Fruit fly (Drosophila melanogaster) whole organism, embryonic: ENCODE measurements around the gene caps.

Source experiments
- Atf-2 ChIP-seq: fragments of 200-800 bp; sonication (Bioruptor generic); optimal IDR thresholded peaks from 2 replicates; lab custom pipeline; 2016; ENCODE audit warnings: missing biosample characterization, missing genetic modification characterization
- BEAF-32 ChIP-seq: fragments of 200-800 bp; sonication (Bioruptor generic); optimal IDR thresholded peaks from 3 replicates; lab custom pipeline; 2017; ENCODE audit warnings: missing biosample characterization, missing genetic modification characterization, mild to moderate bottlenecking, moderate library complexity, missing genetic modification reagents
- CG10267 ChIP-seq: fragments of 200-800 bp; sonication (Bioruptor generic); optimal IDR thresholded peaks from 2 replicates; lab custom pipeline; 2018; ENCODE audit warnings: missing biosample characterization, mild to moderate bottlenecking, missing genetic modification characterization, moderate library complexity
- CG13296 ChIP-seq: fragments of 200-800 bp; sonication (Bioruptor generic); optimal IDR thresholded peaks from 3 replicates; lab custom pipeline; 2018; ENCODE audit warnings: missing biosample characterization, mild to moderate bottlenecking, missing genetic modification characterization
- CG17612 ChIP-seq: fragments of 200-800 bp; sonication (Bioruptor generic); IDR thresholded peaks from 2 replicates; pipeline ENCODE4 v1.3.6; 2022; ENCODE audit warnings: missing biosample characterization, missing genetic modification characterization
- CG2678 ChIP-seq: fragments of 200-800 bp; sonication (Bioruptor generic); optimal IDR thresholded peaks from 3 replicates; lab custom pipeline; 2019; ENCODE audit warnings: missing biosample characterization, mild to moderate bottlenecking, missing genetic modification characterization, moderate library complexity
- CG30020 ChIP-seq: fragments of 200-800 bp; optimal IDR thresholded peaks from 2 replicates; lab custom pipeline; 2019; ENCODE audit warnings: missing biosample characterization, mild to moderate bottlenecking, missing genetic modification characterization, moderate library complexity
- CG30431 ChIP-seq: fragments of 200-800 bp; sonication (Bioruptor generic); optimal IDR thresholded peaks from 2 replicates; lab custom pipeline; 2017; ENCODE audit warnings: missing biosample characterization, missing genetic modification characterization
- CG3163 ChIP-seq: fragments of 200-800 bp; sonication (Bioruptor generic); optimal IDR thresholded peaks from 3 replicates; lab custom pipeline; 2016; ENCODE audit warnings: missing biosample characterization, missing genetic modification characterization
- CG32772 ChIP-seq: fragments of 200-800 bp; sonication (Bioruptor generic); IDR thresholded peaks from 2 replicates; pipeline ENCODE4 v1.3.6; 2022; ENCODE audit warnings: missing biosample characterization, missing genetic modification characterization
- CG3281 ChIP-seq: fragments of 200-800 bp; sonication (Bioruptor generic); optimal IDR thresholded peaks from 3 replicates; lab custom pipeline; 2017; ENCODE audit warnings: missing biosample characterization, mild to moderate bottlenecking, missing genetic modification characterization
- CG34422 ChIP-seq: fragments of 200-800 bp; sonication (Bioruptor generic); IDR thresholded peaks from 3 replicates; pipeline ENCODE4 v1.3.6; 2022; ENCODE audit warnings: missing biosample characterization, missing genetic modification characterization
- CG5245 ChIP-seq: fragments of 200-800 bp; sonication (Bioruptor generic); optimal IDR thresholded peaks from 3 replicates; lab custom pipeline; 2016; ENCODE audit warnings: missing biosample characterization, missing genetic modification characterization
- CG6689 ChIP-seq: fragments of 200-800 bp; sonication (Bioruptor generic); IDR thresholded peaks from 2 replicates; pipeline ENCODE4 v1.3.6; 2022; ENCODE audit warnings: missing biosample characterization, missing genetic modification characterization
- CG7839 ChIP-seq: fragments of 200-800 bp; sonication (Bioruptor generic); optimal IDR thresholded peaks from 3 replicates; lab custom pipeline; 2018; ENCODE audit warnings: missing biosample characterization, mild to moderate bottlenecking, missing genetic modification characterization, moderate library complexity
- D ChIP-seq, 2 experiments: fragments of 200-800 bp in 1 of 2; fragments of >200 bp in 1 of 2; sonication (Bioruptor generic) in 1 of 2; optimal IDR thresholded peaks; 2 replicates in 1 of 2; 3 replicates in 1 of 2; lab custom pipeline; 2017; ENCODE audit warnings: mild to moderate bottlenecking in 1 of 2, missing biosample characterization in 1 of 2, missing genetic modification characterization in 1 of 2, missing genetic modification reagents in 1 of 2
- Dip2 ChIP-seq: fragments of 200-800 bp; sonication (Bioruptor generic); IDR thresholded peaks from 2 replicates; pipeline ENCODE4 v1.3.6; 2022; ENCODE audit warnings: missing biosample characterization, missing genetic modification characterization
- Dref ChIP-seq: fragments of 200-800 bp; sonication (Bioruptor generic); IDR thresholded peaks from 2 replicates; pipeline ENCODE4 v1.3.6; 2022; ENCODE audit warnings: missing biosample characterization, missing genetic modification characterization
- Fer3 ChIP-seq: fragments of 200-800 bp; sonication (Bioruptor generic); optimal IDR thresholded peaks from 2 replicates; lab custom pipeline; 2018; ENCODE audit warnings: missing biosample characterization, mild to moderate bottlenecking, missing genetic modification characterization, moderate library complexity
- Hsf ChIP-seq: fragments of 200-800 bp; sonication (Bioruptor generic); optimal IDR thresholded peaks from 3 replicates; lab custom pipeline; 2016; ENCODE audit warnings: missing biosample characterization, missing genetic modification characterization
- MBD-R2 ChIP-seq: fragments of 200-800 bp; sonication (Bioruptor generic); IDR thresholded peaks from 2 replicates; pipeline ENCODE4 v1.3.6; 2022; ENCODE audit warnings: missing biosample characterization, missing genetic modification characterization
- Mrtf ChIP-seq: fragments of 200-800 bp; sonication (Bioruptor generic); IDR thresholded peaks from 3 replicates; pipeline ENCODE4 v1.3.6; 2022; ENCODE audit warnings: missing biosample characterization, missing genetic modification characterization
- Nf-YC ChIP-seq: fragments of 200-800 bp; optimal IDR thresholded peaks from 3 replicates; lab custom pipeline; 2019; ENCODE audit warnings: missing biosample characterization, mild to moderate bottlenecking, missing genetic modification characterization, moderate library complexity
- TFAM ChIP-seq: fragments of 200-800 bp; sonication (Bioruptor generic); optimal IDR thresholded peaks from 2 replicates; lab custom pipeline; 2017; ENCODE audit warnings: missing biosample characterization, missing genetic modification characterization, inconsistent platforms
- al ChIP-seq: fragments of 200-800 bp; sonication (Bioruptor generic); IDR thresholded peaks from 2 replicates; pipeline ENCODE4 v1.3.6; 2022; ENCODE audit warnings: missing biosample characterization, missing genetic modification characterization
- chif ChIP-seq, 2 experiments: fragments of 200-800 bp; sonication (Bioruptor generic); optimal IDR thresholded peaks; 3 replicates each; lab custom pipeline; 2016; ENCODE audit warnings: missing biosample characterization in 2 of 2, missing genetic modification characterization in 2 of 2
- danr ChIP-seq: fragments of 200-800 bp; sonication (Bioruptor generic); IDR thresholded peaks from 2 replicates; pipeline ENCODE4 v1.3.6; 2022; ENCODE audit warnings: missing biosample characterization, missing genetic modification characterization
- en ChIP-seq: fragments of 200-800 bp; sonication (Bioruptor generic); optimal IDR thresholded peaks from 2 replicates; lab custom pipeline; 2016; ENCODE audit warnings: missing biosample characterization, missing genetic modification characterization
- gem ChIP-seq: fragments of 200-800 bp; sonication (Bioruptor generic); optimal IDR thresholded peaks from 2 replicates; lab custom pipeline; 2019; ENCODE audit warnings: missing biosample characterization, mild to moderate bottlenecking, missing genetic modification characterization, moderate library complexity
- jumu ChIP-seq: fragments of 200-800 bp; sonication (Bioruptor generic); optimal IDR thresholded peaks from 3 replicates; lab custom pipeline; 2016; ENCODE audit warnings: missing biosample characterization, missing genetic modification characterization
- lov ChIP-seq, 2 experiments: fragments of 200-800 bp in 1 of 2; fragments of >200 bp in 1 of 2; sonication (Bioruptor generic) in 1 of 2; IDR thresholded peaks in 1 of 2; optimal IDR thresholded peaks in 1 of 2; 2 replicates in 1 of 2; 3 replicates in 1 of 2; pipeline versions ENCODE4 v1.3.6 to Lab custom; 2017 to 2022; ENCODE audit warnings: missing biosample characterization in 1 of 2, missing genetic modification characterization in 1 of 2
- prd ChIP-seq, 3 experiments: fragments of >200 bp in 2 of 3; fragments of 200-800 bp in 1 of 3; sonication (Bioruptor generic) in 1 of 3; optimal IDR thresholded peaks in 2 of 3; IDR thresholded peaks in 1 of 3; 2 replicates in 2 of 3; 3 replicates in 1 of 3; pipeline versions ENCODE4 v1.3.6 to Lab custom; 2017 to 2022; ENCODE audit warnings: missing biosample characterization in 1 of 3, missing genetic modification characterization in 1 of 3
- pros ChIP-seq: fragments of 200-800 bp; sonication (Bioruptor generic); optimal IDR thresholded peaks from 3 replicates; lab custom pipeline; 2019; ENCODE audit warnings: missing biosample characterization, mild to moderate bottlenecking, missing genetic modification characterization, moderate library complexity
- slbo ChIP-seq: fragments of 200-800 bp; sonication (Bioruptor generic); IDR thresholded peaks from 2 replicates; pipeline ENCODE4 v1.3.6; 2022; ENCODE audit warnings: missing biosample characterization, missing genetic modification characterization
- sob ChIP-seq: fragments of 200-800 bp; sonication (Bioruptor generic); IDR thresholded peaks from 2 replicates; pipeline ENCODE4 v1.3.6; 2022; ENCODE audit warnings: missing biosample characterization, missing genetic modification characterization
- tgo ChIP-seq: fragments of 200-800 bp; sonication (Bioruptor generic); IDR thresholded peaks from 3 replicates; pipeline ENCODE4 v1.3.6; 2022; ENCODE audit warnings: missing biosample characterization, missing genetic modification characterization
- unpg ChIP-seq: fragments of 200-800 bp; sonication (Bioruptor generic); optimal IDR thresholded peaks from 3 replicates; lab custom pipeline; 2018; ENCODE audit warnings: missing biosample characterization, mild to moderate bottlenecking, missing genetic modification characterization, moderate library complexity
- vvl ChIP-seq: fragments of 200-800 bp; sonication (Bioruptor generic); IDR thresholded peaks from 2 replicates; pipeline ENCODE4 v1.3.6; 2022; ENCODE audit warnings: missing biosample characterization, missing genetic modification characterization
- wek ChIP-seq: fragments of 200-800 bp; sonication (Bioruptor generic); optimal IDR thresholded peaks from 3 replicates; lab custom pipeline; 2018; ENCODE audit warnings: missing biosample characterization, mild to moderate bottlenecking, missing genetic modification characterization, moderate library complexity
- yki ChIP-seq: fragments of >200 bp; optimal IDR thresholded peaks from 3 replicates; lab custom pipeline; 2018

caps gene

dm6 chr3L:13244181-13244580 lies 15.7 kb downstream of the caps start (continued):
- peak; percentile 45 for TF ChIP-seq CG2678 (tag; lab: Kevin White, UChicago)
- no peak for TF ChIP-seq jumu
- peak; percentile 4 for TF ChIP-seq CG3281 (GFP tag; lab: Kevin White, UChicago)
- no peak for TF ChIP-seq wek (GFP tag; lab: Kevin White, UChicago)
- no peak for TF ChIP-seq TFAM (GFP tag; lab: Kevin White, UChicago)
- peak; percentile 50 for TF ChIP-seq gem (tag; lab: Kevin White, UChicago)
- no peak for TF ChIP-seq tgo (GFP tag; lab: Robert Waterston, UW)
- TF ChIP-seq CG32772 (GFP tag; lab: Robert Waterston, UW), result no peak
- peak; percentile 51; the same call in 1 of the 2 replicates for TF ChIP-seq sob (GFP tag; lab: Robert Waterston, UW)
- TF ChIP-seq al (GFP tag; lab: Robert Waterston, UW), result 0 out of 2 replicates have a peak, but pooled peaks have one; percentile 20
- TF ChIP-seq chif (GFP tag; optimal IDR thresholded peaks at IDR 0.05; lab: Kevin White, UChicago), result no peak
- TF ChIP-seq CG7839, result peak; percentile 23
- no peak for TF ChIP-seq CG30431 (GFP tag; lab: Kevin White, UChicago)
- TF ChIP-seq Dip2 (GFP tag; lab: Robert Waterston, UW), result no peak
- no peak for TF ChIP-seq yki (lab: Kevin White, UChicago)
- TF ChIP-seq BEAF-32 (GFP tag; lab: Kevin White, UChicago), result no peak
- no peak for TF ChIP-seq prd (optimal IDR thresholded peaks at IDR 0.05; lab: Kevin White, UChicago)
- 0 out of 3 replicates have a peak, but pooled peaks have one; percentile 20 for TF ChIP-seq prd (GFP tag; IDR thresholded peaks at IDR 0.05; lab: Robert Waterston, UW)
- TF ChIP-seq Fer3 (tag; lab: Kevin White, UChicago), result peak; percentile 3
- no peak for TF ChIP-seq en (GFP tag; lab: Kevin White, UChicago)
- no peak for TF ChIP-seq Nf-YC (tag; lab: Kevin White, UChicago)
- TF ChIP-seq Atf-2, result no peak
- no peak for TF ChIP-seq CG30020 (tag; lab: Kevin White, UChicago)
- peak; percentile 15 for TF ChIP-seq unpg (GFP tag; lab: Kevin White, UChicago)
- TF ChIP-seq CG17612, result no peak
- TF ChIP-seq slbo (GFP tag; lab: Robert Waterston, UW), result peak; percentile 67

DNA sequence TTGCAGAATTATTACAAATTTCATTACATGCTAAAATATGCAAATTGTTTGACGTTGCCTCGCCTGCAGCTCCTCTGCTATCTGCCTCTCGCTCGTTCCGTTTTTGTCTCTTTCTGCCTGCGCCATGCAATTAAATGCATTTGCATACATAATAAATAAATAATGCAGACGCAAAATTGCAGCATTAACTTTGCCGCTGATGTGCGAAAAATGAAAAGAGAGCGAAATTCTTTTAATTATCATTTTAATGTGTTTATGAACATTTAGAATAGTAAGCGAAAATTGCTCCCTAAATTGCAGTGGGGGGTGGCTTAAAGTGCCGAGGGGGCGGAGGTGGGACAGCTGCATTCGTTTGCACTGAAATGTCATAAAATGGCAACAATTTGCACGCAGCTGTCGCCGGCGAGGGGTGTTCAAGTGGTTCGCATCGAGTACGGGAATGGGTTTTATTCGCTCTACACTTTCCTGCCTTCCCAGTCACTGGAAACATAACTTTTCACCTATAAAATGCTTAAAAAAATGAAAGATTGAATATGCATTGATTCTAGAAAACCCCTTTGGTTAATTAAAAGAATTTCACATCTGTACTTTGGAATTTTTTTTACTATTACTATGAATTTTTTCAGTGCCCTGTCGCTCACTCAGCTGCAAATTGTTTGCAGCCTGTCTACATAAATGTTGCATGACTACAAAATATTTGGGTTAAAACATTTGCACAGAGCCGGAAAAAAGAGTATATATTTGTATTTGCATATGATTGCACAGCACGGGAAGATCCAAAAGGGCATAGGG lies 18.0 kb downstream of the caps start:
- TF ChIP-seq MBD-R2 (no peak), CG6689 (GFP tag; lab: Robert Waterston, UW) (no peak), Dref (no peak), Hsf (GFP tag; lab: Kevin White, UChicago) (no peak), CG34422 (no peak), pros (GFP tag; lab: Kevin White, UChicago) (no peak), CG5245 (GFP tag; lab: Kevin White, UChicago) (no peak), lov (optimal IDR thresholded peaks at IDR 0.05; lab: Kevin White, UChicago) (no peak), lov (GFP tag; IDR thresholded peaks at IDR 0.05; lab: Robert Waterston, UW) (no peak), CG10267 (tag; lab: Kevin White, UChicago) (no peak), vvl (GFP tag; lab: Robert Waterston, UW) (no peak), CG3163 (GFP tag; lab: Kevin White, UChicago) (no peak), danr (no peak), D (optimal IDR thresholded peaks at IDR 0.05; lab: Kevin White, UChicago) (no peak), D (GFP tag; optimal IDR thresholded peaks at IDR 0.05; lab: Kevin White, UChicago) (no peak), CG13296 (GFP tag; lab: Kevin White, UChicago) (no peak), Mrtf (GFP tag; lab: Robert Waterston, UW) (no peak)
- TF ChIP-seq, all 482 proteins: peak for 0
